Worm (Caenorhabditis elegans): ENCODE data around the gene ttbk-3.
"Not testable (repeated sequence)": the region's sequence is repeated elsewhere in the genome, so short reads cannot be mapped to it uniquely, and the experiment has no call there.

Gene ttbk-3

DNA sequence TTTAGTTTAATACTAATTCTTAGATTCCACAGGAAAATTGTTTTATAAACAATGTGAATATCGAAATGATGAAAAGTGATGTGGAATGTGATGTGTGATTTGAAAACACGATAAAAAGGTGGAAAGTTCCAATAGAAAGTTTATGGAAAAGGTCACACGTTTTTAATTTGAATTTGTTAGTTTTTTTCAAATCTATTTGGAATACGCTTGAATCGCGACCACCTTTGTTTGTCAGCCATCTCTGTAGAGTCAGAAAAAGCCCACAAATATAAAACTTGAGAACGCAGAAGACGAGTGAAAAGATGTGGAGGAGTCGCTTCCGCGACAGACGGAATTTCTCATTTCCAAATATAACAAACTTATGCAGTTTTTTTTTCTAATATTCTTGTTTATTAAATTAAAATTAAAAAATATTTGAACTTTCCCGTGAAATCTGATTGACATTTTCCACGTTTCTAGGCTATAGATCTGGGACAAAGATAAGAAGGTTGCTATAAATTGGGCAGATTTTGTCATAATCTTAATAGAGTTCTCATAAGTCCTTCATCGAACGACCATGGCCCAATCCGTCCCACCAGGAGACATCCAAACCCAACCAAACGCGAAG, 48.7 kb downstream of the ttbk-3 start, which contains the start of the genes kin-24 and msp-56:
kin-24 (minus strand) TSS at position 101 of the 607 bp plus-strand sequence.
msp-56 (plus strand) TSS at position 557 of the 607 bp plus-strand sequence.
- TF ChIP-seq hnd-1 (tag; optimal IDR thresholded peaks at IDR 0.05) (no peak), ceh-13 (GFP tag; optimal IDR thresholded peaks at IDR 0.05) (no peak), flt-1 (GFP tag; IDR thresholded peaks at IDR 0.05) (no peak), hmbx-1 (tag; optimal IDR thresholded peaks at IDR 0.05) (no peak)

- not testable (repeated sequence) for TF ChIP-seq flt-1 (GFP tag; IDR thresholded peaks at IDR 0.05); sea-1 (GFP tag; conservative IDR thresholded peaks at IDR 0.05); ets-7 (tag; optimal IDR thresholded peaks at IDR 0.05)
These were observed 52.4 kb downstream of the ttbk-3 start, which contains the start of gene msp-10 for ce11 chrIV:9837349-9837748. Gene msp-10 (plus strand): TSS chrIV:9837649.

All from whole organism, early embryonic.